Fruit fly (Drosophila melanogaster) whole organism, embryonic: ENCODE results near the gene Iru.

Experiments
- ATbp ChIP-seq: fragments of 200-800 bp; sonication (Bioruptor generic); optimal IDR thresholded peaks from 2 replicates; lab custom pipeline; 2017; ENCODE audit warnings: missing biosample characterization, mild to moderate bottlenecking, missing genetic modification characterization, missing genetic modification reagents
- CG12155 ChIP-seq: fragments of 200-800 bp; sonication (Bioruptor generic); optimal IDR thresholded peaks from 3 replicates; lab custom pipeline; 2016; ENCODE audit warnings: missing biosample characterization, missing genetic modification characterization
- CG13287 ChIP-seq: fragments of 200-800 bp; sonication (Bioruptor generic); IDR thresholded peaks from 2 replicates; pipeline ENCODE4 v1.3.6; 2022; ENCODE audit warnings: missing biosample characterization, missing genetic modification characterization; ENCODE audit not compliant: partially characterized antibody
- CG13775 ChIP-seq: fragments of 200-800 bp; sonication (Bioruptor generic); optimal IDR thresholded peaks from 3 replicates; lab custom pipeline; 2017; ENCODE audit warnings: missing biosample characterization, mild to moderate bottlenecking, missing genetic modification characterization
- CG14050 ChIP-seq: fragments of 200-800 bp; sonication (Bioruptor generic); IDR thresholded peaks from 3 replicates; pipeline ENCODE4 v1.3.6; 2022; ENCODE audit warnings: missing biosample characterization, missing genetic modification characterization
- CG16813 ChIP-seq: fragments of 200-800 bp; sonication (Bioruptor generic); IDR thresholded peaks from 3 replicates; pipeline ENCODE4 v1.3.6; 2022; ENCODE audit warnings: missing biosample characterization, missing genetic modification characterization; ENCODE audit not compliant: partially characterized antibody
- CG1832 ChIP-seq: fragments of 200-800 bp; sonication (Bioruptor generic); optimal IDR thresholded peaks from 2 replicates; lab custom pipeline; 2017; ENCODE audit warnings: missing biosample characterization, mild to moderate bottlenecking, missing genetic modification characterization, inconsistent platforms
- CG2120 ChIP-seq: fragments of 200-800 bp; sonication (Bioruptor generic); optimal IDR thresholded peaks from 3 replicates; lab custom pipeline; 2016; ENCODE audit warnings: missing biosample characterization, missing genetic modification characterization
- CG2712 ChIP-seq: fragments of 200-800 bp; optimal IDR thresholded peaks from 3 replicates; lab custom pipeline; 2019; ENCODE audit warnings: missing biosample characterization, mild to moderate bottlenecking, missing genetic modification characterization, moderate library complexity
- CG31365 ChIP-seq: fragments of 200-800 bp; sonication (Bioruptor generic); optimal IDR thresholded peaks from 2 replicates; lab custom pipeline; 2018; ENCODE audit warnings: missing biosample characterization, mild to moderate bottlenecking, missing genetic modification characterization
- CG33557 ChIP-seq: fragments of 200-800 bp; sonication (Bioruptor generic); optimal IDR thresholded peaks from 2 replicates; lab custom pipeline; 2019; ENCODE audit warnings: missing biosample characterization, mild to moderate bottlenecking, missing genetic modification characterization, moderate library complexity
- CG3726 ChIP-seq: fragments of 200-800 bp; sonication (Bioruptor generic); IDR thresholded peaks from 3 replicates; pipeline ENCODE4, ENCODE4 v1.3.6; 2022; ENCODE audit warnings: missing biosample characterization, missing genetic modification characterization
- CG4617 ChIP-seq: fragments of 200-800 bp; sonication (Bioruptor generic); optimal IDR thresholded peaks from 3 replicates; lab custom pipeline; 2016; ENCODE audit warnings: missing biosample characterization, missing genetic modification characterization, borderline replicate concordance
- CG4707 ChIP-seq: fragments of 200-800 bp; sonication (Bioruptor generic); optimal IDR thresholded peaks from 2 replicates; lab custom pipeline; 2018; ENCODE audit warnings: missing biosample characterization, mild to moderate bottlenecking, missing genetic modification characterization, moderate library complexity
- CHES-1-like ChIP-seq: fragments of 200-800 bp; sonication (Bioruptor generic); optimal IDR thresholded peaks from 2 replicates; lab custom pipeline; 2016; ENCODE audit warnings: missing biosample characterization, missing genetic modification characterization
- D19B ChIP-seq: fragments of 200-800 bp; sonication (Bioruptor generic); optimal IDR thresholded peaks from 2 replicates; lab custom pipeline; 2017; ENCODE audit warnings: missing biosample characterization, mild to moderate bottlenecking, missing genetic modification characterization
- Doc2 ChIP-seq: fragments of 200-800 bp; sonication (Bioruptor generic); IDR thresholded peaks from 2 replicates; pipeline ENCODE4 v1.3.6; 2022; ENCODE audit warnings: missing biosample characterization, missing genetic modification characterization
- E2f1 ChIP-seq: fragments of 200-800 bp; sonication (Bioruptor generic); IDR thresholded peaks from 2 replicates; pipeline ENCODE4 v1.3.6; 2022; ENCODE audit warnings: missing biosample characterization, missing genetic modification characterization
- Fer3 ChIP-seq: fragments of 200-800 bp; sonication (Bioruptor generic); optimal IDR thresholded peaks from 2 replicates; lab custom pipeline; 2018; ENCODE audit warnings: missing biosample characterization, mild to moderate bottlenecking, missing genetic modification characterization, moderate library complexity
- Gsc ChIP-seq: fragments of 200-800 bp; sonication (Bioruptor generic); IDR thresholded peaks from 2 replicates; pipeline ENCODE4 v1.3.6; 2022; ENCODE audit warnings: missing biosample characterization, missing genetic modification characterization
- H15 ChIP-seq: fragments of 200-800 bp; sonication (Bioruptor generic); IDR thresholded peaks from 3 replicates; pipeline ENCODE4 v1.3.6; 2022; ENCODE audit warnings: missing biosample characterization, missing genetic modification characterization
- HLH4C ChIP-seq: fragments of 200-800 bp; sonication (Bioruptor generic); IDR thresholded peaks from 3 replicates; pipeline ENCODE4 v1.3.6; 2022; ENCODE audit warnings: missing biosample characterization, missing genetic modification characterization; ENCODE audit not compliant: partially characterized antibody
- Hmr ChIP-seq: fragments of 200-800 bp; sonication (Bioruptor generic); optimal IDR thresholded peaks from 3 replicates; lab custom pipeline; 2017; ENCODE audit warnings: mild to moderate bottlenecking, missing biosample characterization, missing genetic modification reagents, missing genetic modification characterization
- Med ChIP-seq: fragments of 200-800 bp; sonication (Bioruptor generic); peaks from one replicate; lab custom pipeline; 2016; ENCODE audit warnings: missing biosample characterization, missing genetic modification characterization, mild to moderate bottlenecking, inconsistent platforms, moderate library complexity
- Stat92E ChIP-seq, 3 experiments: fragments of >200 bp in 2 of 3; fragments of 200-800 bp in 1 of 3; sonication (Bioruptor generic) in 1 of 3; optimal IDR thresholded peaks; 2 replicates each; lab custom pipeline; 2017 to 2019; ENCODE audit warnings: missing biosample characterization in 3 of 3, missing genetic modification characterization in 3 of 3, mild to moderate bottlenecking in 1 of 3, moderate library complexity in 1 of 3
- cato ChIP-seq: fragments of 200-800 bp; sonication (Bioruptor generic); optimal IDR thresholded peaks from 2 replicates; lab custom pipeline; 2016; ENCODE audit warnings: missing biosample characterization, missing genetic modification characterization, borderline replicate concordance
- fd64A ChIP-seq: fragments of 200-800 bp; sonication (Bioruptor generic); optimal IDR thresholded peaks from 3 replicates; lab custom pipeline; 2018; ENCODE audit warnings: missing biosample characterization, mild to moderate bottlenecking, missing genetic modification characterization
- gfzf ChIP-seq: fragments of 200-800 bp; sonication (Bioruptor generic); optimal IDR thresholded peaks from 2 replicates; lab custom pipeline; 2016; ENCODE audit warnings: missing biosample characterization, mild to moderate bottlenecking, missing genetic modification characterization, moderate library complexity
- grau ChIP-seq: fragments of 200-800 bp; optimal IDR thresholded peaks from 3 replicates; lab custom pipeline; 2019; ENCODE audit warnings: missing biosample characterization, mild to moderate bottlenecking, missing genetic modification characterization, moderate library complexity
- jigr1 ChIP-seq: fragments of 200-800 bp; sonication (Bioruptor generic); IDR thresholded peaks from 3 replicates; pipeline ENCODE4 v1.3.6; 2022; ENCODE audit warnings: missing biosample characterization, missing genetic modification characterization
- kni ChIP-seq: fragments of 200-800 bp; sonication (Bioruptor generic); optimal IDR thresholded peaks from 3 replicates; lab custom pipeline; 2017; ENCODE audit warnings: mild to moderate bottlenecking, missing biosample characterization, missing genetic modification reagents, missing genetic modification characterization
- oc ChIP-seq: fragments of 200-800 bp; sonication (Bioruptor generic); optimal IDR thresholded peaks from 2 replicates; lab custom pipeline; 2018; ENCODE audit warnings: missing biosample characterization, mild to moderate bottlenecking, missing genetic modification characterization, moderate library complexity
- row ChIP-seq: fragments of 200-800 bp; sonication (Bioruptor generic); IDR thresholded peaks from 3 replicates; pipeline ENCODE4 v1.3.6; 2022; ENCODE audit warnings: missing biosample characterization, missing genetic modification characterization
- sd ChIP-seq: fragments of 200-800 bp; sonication (Bioruptor generic); optimal IDR thresholded peaks from 3 replicates; lab custom pipeline; 2018; ENCODE audit warnings: missing biosample characterization, mild to moderate bottlenecking, missing genetic modification characterization, moderate library complexity
- slbo ChIP-seq: fragments of 200-800 bp; sonication (Bioruptor generic); IDR thresholded peaks from 2 replicates; pipeline ENCODE4 v1.3.6; 2022; ENCODE audit warnings: missing biosample characterization, missing genetic modification characterization
- stwl ChIP-seq: fragments of 200-800 bp; sonication (Bioruptor generic); optimal IDR thresholded peaks from 3 replicates; lab custom pipeline; 2018; ENCODE audit warnings: missing biosample characterization, mild to moderate bottlenecking, missing genetic modification characterization, moderate library complexity
- tgo ChIP-seq: fragments of 200-800 bp; sonication (Bioruptor generic); IDR thresholded peaks from 3 replicates; pipeline ENCODE4 v1.3.6; 2022; ENCODE audit warnings: missing biosample characterization, missing genetic modification characterization
- z ChIP-seq: fragments of 200-800 bp; sonication (Bioruptor generic); IDR thresholded peaks from 3 replicates; pipeline ENCODE4 v1.3.6; 2022; ENCODE audit warnings: missing biosample characterization, missing genetic modification characterization

Iru gene

DNA sequence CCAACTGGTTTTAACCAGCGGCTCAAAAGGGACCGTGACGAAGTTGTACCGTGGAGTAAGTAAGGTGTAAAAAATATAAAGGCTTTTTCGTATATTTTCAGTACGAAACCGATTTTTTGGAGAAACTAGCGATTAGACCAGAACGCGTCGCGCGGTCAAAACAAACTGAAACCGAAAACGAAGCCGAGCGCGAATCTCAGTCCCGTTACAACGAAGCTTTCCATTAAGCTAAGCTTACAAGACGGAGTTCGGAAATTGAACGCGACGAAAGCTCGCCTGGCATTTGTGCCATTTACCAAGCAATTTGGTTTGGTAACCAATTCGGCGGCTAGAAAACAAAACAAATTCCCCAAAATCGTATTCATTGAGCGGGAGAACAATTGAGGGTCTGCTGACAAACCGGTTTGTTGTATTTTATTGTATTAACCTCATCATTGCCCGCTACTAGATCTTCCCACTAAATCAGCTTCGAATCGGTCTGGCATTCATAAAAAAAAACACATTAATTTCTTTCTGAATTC lies 4.5 kb upstream of the Iru start (continued):
- no peak for TF ChIP-seq gfzf (GFP tag; lab: Kevin White, UChicago)
- TF ChIP-seq jigr1 (GFP tag; lab: Robert Waterston, UW): no peak
- TF ChIP-seq Stat92E (GFP tag; optimal IDR thresholded peaks at IDR 0.05; lab: Kevin White, UChicago): no peak
- no peak for TF ChIP-seq CG31365 (tag; lab: Kevin White, UChicago)
- peak; percentile 63 for TF ChIP-seq oc (tag; lab: Kevin White, UChicago)
- TF ChIP-seq CG4617 (GFP tag; lab: Kevin White, UChicago): no peak
- no peak for TF ChIP-seq Doc2 (GFP tag; lab: Robert Waterston, UW)
- no peak for TF ChIP-seq E2f1 (GFP tag; lab: Robert Waterston, UW)
- no peak for TF ChIP-seq H15 (GFP tag; lab: Robert Waterston, UW)
- TF ChIP-seq CG13287 (GFP tag; lab: Robert Waterston, UW): peak; percentile 25; the same call in 1 of the 2 replicates
- TF ChIP-seq z (GFP tag; lab: Robert Waterston, UW): no peak
- TF ChIP-seq cato (GFP tag; lab: Kevin White, UChicago): no peak
- TF ChIP-seq HLH4C: no peak
- TF ChIP-seq kni: peak; percentile 72
- TF ChIP-seq tgo: no peak
- TF ChIP-seq CG1832 (GFP tag; lab: Kevin White, UChicago): no peak
- TF ChIP-seq, all 482 proteins: peak for 15

DNA sequence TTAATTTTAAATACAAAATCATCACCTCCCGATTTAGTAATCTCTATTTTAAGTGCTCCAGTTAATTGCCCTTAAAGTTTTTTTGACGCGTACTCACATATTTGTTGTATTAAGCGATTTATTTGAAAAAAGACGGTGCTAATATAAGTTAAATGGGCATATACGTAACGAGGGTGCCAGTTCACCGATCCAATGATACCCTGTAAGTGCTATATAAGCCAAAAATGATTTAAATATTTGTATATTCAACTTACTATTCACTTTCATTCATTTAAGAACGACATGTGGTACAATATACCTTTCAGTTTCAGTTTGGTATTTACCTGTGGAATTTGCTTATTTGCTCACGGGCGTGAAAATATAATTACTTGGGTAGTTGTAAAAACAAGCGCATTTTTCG lies 3.7 kb upstream of the Iru start:
- TF ChIP-seq Med (GFP tag; lab: Kevin White, UChicago) (peak; percentile 73), Gsc (no peak), CHES-1-like (GFP tag; lab: Kevin White, UChicago) (no peak), CG2120 (GFP tag; lab: Kevin White, UChicago) (peak; percentile 19), CG33557 (GFP tag; lab: Kevin White, UChicago) (no peak), HLH4C (no peak), CG2712 (tag; lab: Kevin White, UChicago) (no peak), stwl (no peak), Fer3 (peak; percentile 10), row (GFP tag; lab: Robert Waterston, UW) (peak; percentile 21; the same call in 1 of the 3 replicates), slbo (no peak), CG12155 (GFP tag; lab: Kevin White, UChicago) (no peak), grau (tag; lab: Kevin White, UChicago) (no peak), sd (peak; percentile 34), fd64A (GFP tag; lab: Kevin White, UChicago) (no peak), CG16813 (GFP tag; lab: Robert Waterston, UW) (no peak), Hmr (GFP tag; lab: Kevin White, UChicago) (peak; percentile 4), CG4707 (GFP tag; lab: Kevin White, UChicago) (no peak), CG13775 (no peak), ATbp (GFP tag; lab: Kevin White, UChicago) (no peak), D19B (GFP tag; lab: Kevin White, UChicago) (peak; percentile 75), CG14050 (GFP tag; lab: Robert Waterston, UW) (no peak), CG3726 (GFP tag; lab: Robert Waterston, UW) (0 out of 3 replicates have a peak, but pooled peaks have one; percentile 6)
